1 fruit fly cellular context compared by ENCODE assay signal in the genomic region with DNA sequence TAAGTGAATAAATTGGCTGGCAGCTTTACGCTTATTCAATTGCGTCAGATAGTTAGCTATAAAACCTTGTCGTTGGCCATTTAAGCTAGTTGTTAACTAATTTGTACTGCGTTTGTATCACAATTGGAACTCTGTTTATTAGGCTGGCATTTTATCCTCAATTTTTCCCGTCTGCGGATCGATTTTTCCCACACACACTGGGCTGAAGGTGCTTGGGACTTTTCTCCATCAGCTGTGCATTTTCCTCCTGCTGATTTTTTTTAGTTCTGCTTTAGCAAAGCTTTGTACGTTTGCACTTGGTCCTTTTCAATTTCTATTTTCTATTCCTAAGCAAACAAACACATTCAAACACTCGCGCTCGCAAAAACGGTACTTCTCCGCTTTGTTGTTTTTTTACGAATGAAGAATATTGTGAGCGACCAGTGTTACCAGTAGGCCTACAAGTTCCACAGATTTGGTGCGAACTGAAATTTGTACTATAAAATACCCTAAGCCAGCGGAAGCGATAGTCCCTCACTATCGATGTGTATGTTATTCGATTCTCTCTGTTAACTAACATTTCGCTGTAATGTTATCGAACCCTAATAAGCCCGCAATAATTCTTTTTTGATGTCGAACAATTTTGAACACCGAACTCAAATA.
TF ChIP-seq lines count a peak whose summit lies in the region.

No protein-coding gene starts in this region.

TF ChIP-seq in whole organism, embryonic, 481 proteins besides CTCF, POLR2A, EP300 and RAD21 (continued from another document and continues in another):
- no peak for TF ChIP-seq phol (tag; optimal IDR thresholded peaks at IDR 0.05; lab: Kevin White, UChicago)
- TF ChIP-seq sisA (GFP tag; IDR thresholded peaks at IDR 0.05; lab: Robert Waterston, UW) = no peak
- peak; percentile 84 for TF ChIP-seq CG17829 (tag; optimal IDR thresholded peaks at IDR 0.05; lab: Kevin White, UChicago)
- no peak for TF ChIP-seq TFAM (GFP tag; optimal IDR thresholded peaks at IDR 0.05; lab: Kevin White, UChicago)
- no peak for TF ChIP-seq Scr (GFP tag; IDR thresholded peaks at IDR 0.05; lab: Robert Waterston, UW; ENCODE audit: partially characterized antibody)
- TF ChIP-seq ind (GFP tag; optimal IDR thresholded peaks at IDR 0.05; lab: Kevin White, UChicago) = no peak
- no peak for TF ChIP-seq CG14965 (GFP tag; optimal IDR thresholded peaks at IDR 0.05; lab: Kevin White, UChicago; ENCODE audit: borderline replicate concordance)
- TF ChIP-seq CG14860 (GFP tag; IDR thresholded peaks at IDR 0.05; lab: Robert Waterston, UW; ENCODE audit: partially characterized antibody) = no peak
- no peak for TF ChIP-seq CG3726 (GFP tag; IDR thresholded peaks at IDR 0.05; lab: Robert Waterston, UW)
- TF ChIP-seq Myb (GFP tag; optimal IDR thresholded peaks at IDR 0.05; lab: Kevin White, UChicago) = peak; percentile 20
- TF ChIP-seq fd96Cb (tag; optimal IDR thresholded peaks at IDR 0.05; lab: Kevin White, UChicago) = no peak
- TF ChIP-seq gcm2 (GFP tag; optimal IDR thresholded peaks at IDR 0.05; lab: Kevin White, UChicago) = no peak
- no peak for TF ChIP-seq amos (GFP tag; IDR thresholded peaks at IDR 0.05; lab: Robert Waterston, UW; ENCODE audit: partially characterized antibody)
- TF ChIP-seq salm (tag; optimal IDR thresholded peaks at IDR 0.05; lab: Kevin White, UChicago) = peak; percentile 17
- no peak for TF ChIP-seq zen (tag; optimal IDR thresholded peaks at IDR 0.05; lab: Kevin White, UChicago)
- TF ChIP-seq Deaf1 (tag; optimal IDR thresholded peaks at IDR 0.05; lab: Kevin White, UChicago) = peak; percentile 29
- no peak for TF ChIP-seq da (GFP tag; optimal IDR thresholded peaks at IDR 0.05; lab: Kevin White, UChicago)
- TF ChIP-seq Eip74EF (GFP tag; optimal IDR thresholded peaks at IDR 0.05; lab: Kevin White, UChicago) = no peak
- TF ChIP-seq CG6175 (GFP tag; IDR thresholded peaks at IDR 0.05; lab: Robert Waterston, UW) = no peak
- TF ChIP-seq klu (GFP tag; IDR thresholded peaks at IDR 0.05; lab: Robert Waterston, UW) = no peak
- no peak for TF ChIP-seq CG7928 (GFP tag; optimal IDR thresholded peaks at IDR 0.05; lab: Kevin White, UChicago)
- peak; percentile 14 for TF ChIP-seq crc (GFP tag; optimal IDR thresholded peaks at IDR 0.05; lab: Kevin White, UChicago)
- TF ChIP-seq CG7271 (tag; optimal IDR thresholded peaks at IDR 0.05; lab: Kevin White, UChicago) = peak; percentile 77
- peak; percentile 5 for TF ChIP-seq CG15696 (tag; optimal IDR thresholded peaks at IDR 0.05; lab: Kevin White, UChicago)
- no peak for TF ChIP-seq pb (GFP tag; optimal IDR thresholded peaks at IDR 0.05; lab: Kevin White, UChicago)
- no peak for TF ChIP-seq fru (optimal IDR thresholded peaks at IDR 0.05; lab: Kevin White, UChicago)
- peak; percentile 75 for TF ChIP-seq CG12659 (GFP tag; optimal IDR thresholded peaks at IDR 0.05; lab: Kevin White, UChicago)
- TF ChIP-seq CG15073 (GFP tag; optimal IDR thresholded peaks at IDR 0.05; lab: Kevin White, UChicago) = no peak
- TF ChIP-seq CG10654 (GFP tag; optimal IDR thresholded peaks at IDR 0.05; lab: Kevin White, UChicago) = no peak
- TF ChIP-seq shn (GFP tag; optimal IDR thresholded peaks at IDR 0.05; lab: Kevin White, UChicago) = no peak
- TF ChIP-seq CG8388 (GFP tag; optimal IDR thresholded peaks at IDR 0.05; lab: Kevin White, UChicago) = no peak
- TF ChIP-seq Nf-YA (GFP tag; IDR thresholded peaks at IDR 0.05; lab: Robert Waterston, UW) = no peak
- no peak for TF ChIP-seq NC2α (GFP tag; optimal IDR thresholded peaks at IDR 0.05; lab: Kevin White, UChicago)
- peak; percentile 8 for TF ChIP-seq exex (tag; optimal IDR thresholded peaks at IDR 0.05; lab: Kevin White, UChicago)
- TF ChIP-seq p53 (GFP tag; optimal IDR thresholded peaks at IDR 0.05; lab: Kevin White, UChicago) = peak; percentile 8
- no peak for TF ChIP-seq Drgx (GFP tag; IDR thresholded peaks at IDR 0.05; lab: Robert Waterston, UW)
- TF ChIP-seq kay (GFP tag; optimal IDR thresholded peaks at IDR 0.05; lab: Kevin White, UChicago) = no peak
- TF ChIP-seq Sox102F (GFP tag; optimal IDR thresholded peaks at IDR 0.05; lab: Kevin White, UChicago) = no peak
- peak; percentile 39 for TF ChIP-seq CG2120 (GFP tag; optimal IDR thresholded peaks at IDR 0.05; lab: Kevin White, UChicago)
- no peak for TF ChIP-seq CG4730 (GFP tag; IDR thresholded peaks at IDR 0.05; lab: Robert Waterston, UW)
- TF ChIP-seq Ravus (GFP tag; IDR thresholded peaks at IDR 0.05; lab: Robert Waterston, UW) = no peak
- TF ChIP-seq gfzf (GFP tag; optimal IDR thresholded peaks at IDR 0.05; lab: Kevin White, UChicago) = peak; percentile 96
- TF ChIP-seq Meics (GFP tag; optimal IDR thresholded peaks at IDR 0.05; lab: Kevin White, UChicago) = peak; percentile 3
- no peak for TF ChIP-seq CG13624 (GFP tag; optimal IDR thresholded peaks at IDR 0.05; lab: Kevin White, UChicago)
- no peak for TF ChIP-seq Doc3 (GFP tag; IDR thresholded peaks at IDR 0.05; lab: Robert Waterston, UW; ENCODE audit: partially characterized antibody)
- peak; percentile 53 for TF ChIP-seq tap (tag; optimal IDR thresholded peaks at IDR 0.05; lab: Kevin White, UChicago)
- TF ChIP-seq CG2202 (tag; optimal IDR thresholded peaks at IDR 0.05; lab: Kevin White, UChicago) = peak; percentile 14
- peak; percentile 17 for TF ChIP-seq CG12744 (GFP tag; optimal IDR thresholded peaks at IDR 0.05; lab: Kevin White, UChicago)
- TF ChIP-seq Atf-2 (GFP tag; optimal IDR thresholded peaks at IDR 0.05; lab: Kevin White, UChicago) = peak; percentile 10
- no peak for TF ChIP-seq CG2199 (GFP tag; IDR thresholded peaks at IDR 0.05; lab: Robert Waterston, UW)
- peak; percentile 21 for TF ChIP-seq pho (GFP tag; optimal IDR thresholded peaks at IDR 0.05; lab: Kevin White, UChicago)
- TF ChIP-seq CG16863 (GFP tag; optimal IDR thresholded peaks at IDR 0.05; lab: Kevin White, UChicago) = no peak
- peak; percentile 71 for TF ChIP-seq CrebB (tag; optimal IDR thresholded peaks at IDR 0.05; lab: Kevin White, UChicago)
- no peak for TF ChIP-seq CG10431 (GFP tag; optimal IDR thresholded peaks at IDR 0.05; lab: Kevin White, UChicago)
- TF ChIP-seq CG12236 (GFP tag; optimal IDR thresholded peaks at IDR 0.05; lab: Kevin White, UChicago) = peak; percentile 0
- no peak for TF ChIP-seq dysf (GFP tag; IDR thresholded peaks at IDR 0.05; lab: Robert Waterston, UW)
- TF ChIP-seq CkIIα-i1 (GFP tag; IDR thresholded peaks at IDR 0.05; lab: Robert Waterston, UW) = no peak
- peak; percentile 70 for TF ChIP-seq CG12299 (tag; optimal IDR thresholded peaks at IDR 0.05; lab: Kevin White, UChicago)
- TF ChIP-seq dpn (GFP tag; optimal IDR thresholded peaks at IDR 0.05; lab: Kevin White, UChicago) = peak; percentile 31 to 40
- TF ChIP-seq Stat92E (GFP tag; optimal IDR thresholded peaks at IDR 0.05; lab: Kevin White, UChicago) = peak in 1 of 3 experiments; percentile 48
- no peak for TF ChIP-seq CG7556 (GFP tag; optimal IDR thresholded peaks at IDR 0.05; lab: Kevin White, UChicago)
- TF ChIP-seq CG16813 (GFP tag; IDR thresholded peaks at IDR 0.05; lab: Robert Waterston, UW; ENCODE audit: partially characterized antibody) = no peak
- no peak for TF ChIP-seq CG6254 (GFP tag; optimal IDR thresholded peaks at IDR 0.05; lab: Kevin White, UChicago)
- no peak for TF ChIP-seq slou (GFP tag; optimal IDR thresholded peaks at IDR 0.05; lab: Kevin White, UChicago)
- TF ChIP-seq Dad (GFP tag; optimal IDR thresholded peaks at IDR 0.05; lab: Kevin White, UChicago) = no peak
- TF ChIP-seq cg (GFP tag; optimal IDR thresholded peaks at IDR 0.05; lab: Kevin White, UChicago) = no peak
- TF ChIP-seq CG11504 (tag; optimal IDR thresholded peaks at IDR 0.05; lab: Kevin White, UChicago) = peak; percentile 24
- no peak for TF ChIP-seq Dfd (GFP tag; optimal IDR thresholded peaks at IDR 0.05; lab: Kevin White, UChicago)
- TF ChIP-seq emc (GFP tag; optimal IDR thresholded peaks at IDR 0.05; lab: Kevin White, UChicago) = no peak
- peak; percentile 39 for TF ChIP-seq Mad (GFP tag; optimal IDR thresholded peaks at IDR 0.05; lab: Kevin White, UChicago)
- no peak for TF ChIP-seq vfl (GFP tag; optimal IDR thresholded peaks at IDR 0.05; lab: Kevin White, UChicago)
- no peak for TF ChIP-seq Chrac-16 (GFP tag; optimal IDR thresholded peaks at IDR 0.05; lab: Kevin White, UChicago)
- TF ChIP-seq CG4820 (GFP tag; optimal IDR thresholded peaks at IDR 0.05; lab: Kevin White, UChicago) = no peak
- peak; percentile 40 for TF ChIP-seq CG2712 (tag; optimal IDR thresholded peaks at IDR 0.05; lab: Kevin White, UChicago)
- TF ChIP-seq CG16779 (GFP tag; IDR thresholded peaks at IDR 0.05; lab: Robert Waterston, UW) = no peak
- TF ChIP-seq CG17361 (GFP tag; IDR thresholded peaks at IDR 0.05; lab: Robert Waterston, UW) = no peak
- TF ChIP-seq CG2116 (GFP tag; optimal IDR thresholded peaks at IDR 0.05; lab: Kevin White, UChicago) = peak; percentile 76
- TF ChIP-seq CG9932 (GFP tag; IDR thresholded peaks at IDR 0.05; lab: Robert Waterston, UW) = no peak
- TF ChIP-seq CG4360 (GFP tag; IDR thresholded peaks at IDR 0.05; lab: Robert Waterston, UW) = no peak
- TF ChIP-seq CG3281 (GFP tag; optimal IDR thresholded peaks at IDR 0.05; lab: Kevin White, UChicago) = peak; percentile 22
- peak; percentile 23 for TF ChIP-seq Elba2 (GFP tag; optimal IDR thresholded peaks at IDR 0.05; lab: Kevin White, UChicago)
- TF ChIP-seq CG3995 (GFP tag; optimal IDR thresholded peaks at IDR 0.05; lab: Kevin White, UChicago) = no peak
- TF ChIP-seq CG4617 (GFP tag; optimal IDR thresholded peaks at IDR 0.05; lab: Kevin White, UChicago; ENCODE audit: borderline replicate concordance) = peak; percentile 20
- TF ChIP-seq cas (GFP tag; IDR thresholded peaks at IDR 0.05; lab: Robert Waterston, UW) = no peak
- TF ChIP-seq CG9437 (GFP tag; optimal IDR thresholded peaks at IDR 0.05; lab: Kevin White, UChicago) = no peak
- TF ChIP-seq CG12769 (tag; optimal IDR thresholded peaks at IDR 0.05; lab: Kevin White, UChicago) = peak; percentile 75
- no peak for TF ChIP-seq CG1602 (GFP tag; optimal IDR thresholded peaks at IDR 0.05; lab: Kevin White, UChicago)
- TF ChIP-seq otp (GFP tag; IDR thresholded peaks at IDR 0.05; lab: Robert Waterston, UW) = no peak
- no peak for TF ChIP-seq CG11456 (GFP tag; IDR thresholded peaks at IDR 0.05; lab: Robert Waterston, UW)
- TF ChIP-seq ash1 (GFP tag; optimal IDR thresholded peaks at IDR 0.05; lab: Kevin White, UChicago) = peak; percentile 27
- no peak for TF ChIP-seq run (tag; optimal IDR thresholded peaks at IDR 0.05; lab: Kevin White, UChicago)
- TF ChIP-seq ase (GFP tag; IDR thresholded peaks at IDR 0.05; lab: Robert Waterston, UW) = no peak
- TF ChIP-seq CG16815 (GFP tag; optimal IDR thresholded peaks at IDR 0.05; lab: Kevin White, UChicago) = no peak
- TF ChIP-seq abd-A (tag; optimal IDR thresholded peaks at IDR 0.05; lab: Kevin White, UChicago) = peak; percentile 45
- TF ChIP-seq Hr78 (GFP tag; optimal IDR thresholded peaks at IDR 0.05; lab: Kevin White, UChicago) = no peak
- TF ChIP-seq CG2129 (GFP tag; IDR thresholded peaks at IDR 0.05; lab: Robert Waterston, UW; ENCODE audit: partially characterized antibody) = no peak
- peak; percentile 72 for TF ChIP-seq B-H2 (GFP tag; optimal IDR thresholded peaks at IDR 0.05; lab: Kevin White, UChicago)
- no peak for TF ChIP-seq Kr (GFP tag; optimal IDR thresholded peaks at IDR 0.05; lab: Kevin White, UChicago)
- TF ChIP-seq cwo (GFP tag; optimal IDR thresholded peaks at IDR 0.05; lab: Kevin White, UChicago) = no peak
- peak; percentile 55 for TF ChIP-seq nom (GFP tag; optimal IDR thresholded peaks at IDR 0.05; lab: Kevin White, UChicago)
- peak; percentile 49 for TF ChIP-seq PHDP (tag; optimal IDR thresholded peaks at IDR 0.05; lab: Kevin White, UChicago)
- no peak for TF ChIP-seq btn (GFP tag; optimal IDR thresholded peaks at IDR 0.05; lab: Kevin White, UChicago)
- TF ChIP-seq CoRest (tag; optimal IDR thresholded peaks at IDR 0.05; lab: Kevin White, UChicago) = peak; percentile 5
- no peak for TF ChIP-seq sim (GFP tag; IDR thresholded peaks at IDR 0.05; lab: Robert Waterston, UW)
- no peak for TF ChIP-seq CG32767 (GFP tag; IDR thresholded peaks at IDR 0.05; lab: Robert Waterston, UW)
- no peak for TF ChIP-seq CG11247 (GFP tag; IDR thresholded peaks at IDR 0.05; lab: Robert Waterston, UW)
- TF ChIP-seq CG10462 (GFP tag; optimal IDR thresholded peaks at IDR 0.05; lab: Kevin White, UChicago) = no peak
- TF ChIP-seq CHES-1-like (GFP tag; optimal IDR thresholded peaks at IDR 0.05; lab: Kevin White, UChicago) = peak; percentile 56
- no peak for TF ChIP-seq Dek (tag; optimal IDR thresholded peaks at IDR 0.05; lab: Kevin White, UChicago)
- TF ChIP-seq pfk (GFP tag; optimal IDR thresholded peaks at IDR 0.05; lab: Kevin White, UChicago) = peak; percentile 80
- peak; percentile 23 for TF ChIP-seq Sin3A (optimal IDR thresholded peaks at IDR 0.05; lab: Kevin White, UChicago)
- TF ChIP-seq CG10366 (GFP tag; IDR thresholded peaks at IDR 0.05; lab: Robert Waterston, UW) = no peak
- no peak for TF ChIP-seq Hr51 (GFP tag; optimal IDR thresholded peaks at IDR 0.05; lab: Kevin White, UChicago)
- TF ChIP-seq Xbp1 (GFP tag; optimal IDR thresholded peaks at IDR 0.05; lab: Kevin White, UChicago) = peak; percentile 15
- no peak for TF ChIP-seq knrl (GFP tag; IDR thresholded peaks at IDR 0.05; lab: Robert Waterston, UW; ENCODE audit: partially characterized antibody)
- TF ChIP-seq CG7786 (GFP tag; optimal IDR thresholded peaks at IDR 0.05; lab: Kevin White, UChicago) = peak; percentile 3
- TF ChIP-seq CG17385 (GFP tag; optimal IDR thresholded peaks at IDR 0.05; lab: Kevin White, UChicago) = peak; percentile 39
- TF ChIP-seq Rx (GFP tag; IDR thresholded peaks at IDR 0.05; lab: Robert Waterston, UW) = no peak
- TF ChIP-seq CG18764 (GFP tag; optimal IDR thresholded peaks at IDR 0.05; lab: Kevin White, UChicago) = no peak
- peak; percentile 32 for TF ChIP-seq mam (GFP tag; optimal IDR thresholded peaks at IDR 0.05; lab: Kevin White, UChicago)
- TF ChIP-seq mld (GFP tag; IDR thresholded peaks at IDR 0.05; lab: Robert Waterston, UW; ENCODE audit: partially characterized antibody) = no peak
- TF ChIP-seq CG31441 (GFP tag; IDR thresholded peaks at IDR 0.05; lab: Robert Waterston, UW) = no peak
- peak; percentile 80 for TF ChIP-seq CG7987 (GFP tag; optimal IDR thresholded peaks at IDR 0.05; lab: Kevin White, UChicago)
- peak; percentile 11 for TF ChIP-seq HLH54F (GFP tag; optimal IDR thresholded peaks at IDR 0.05; lab: Kevin White, UChicago)
- TF ChIP-seq CG1529 (GFP tag; optimal IDR thresholded peaks at IDR 0.05; lab: Kevin White, UChicago) = no peak
- TF ChIP-seq so (GFP tag; IDR thresholded peaks at IDR 0.05; lab: Robert Waterston, UW) = no peak
- TF ChIP-seq rib (GFP tag; IDR thresholded peaks at IDR 0.05; lab: Robert Waterston, UW) = no peak
- no peak for TF ChIP-seq Lpt (GFP tag; optimal IDR thresholded peaks at IDR 0.05; lab: Kevin White, UChicago)
- no peak for TF ChIP-seq CG10565 (GFP tag; optimal IDR thresholded peaks at IDR 0.05; lab: Kevin White, UChicago)
